Fruit fly (Drosophila melanogaster) whole organism, wandering third instar larva: ENCODE data around the gene Cyp313a1.
A peak's percentile ranks its signal among the peaks of the same experiment; 100 is the strongest.

Experiments used
- Abd-B ChIP-seq: fragments of >200 bp; optimal IDR thresholded peaks from 2 replicates; lab custom pipeline; 2017; ENCODE audit warnings: missing biosample characterization, missing genetic modification characterization
- CG9705 ChIP-seq: fragments of 200-800 bp; sonication (Bioruptor generic); optimal IDR thresholded peaks from 2 replicates; lab custom pipeline; 2018; ENCODE audit warnings: missing biosample characterization, mild to moderate bottlenecking, missing genetic modification characterization
- CrebA ChIP-seq: fragments of 200-800 bp; sonication (Bioruptor generic); optimal IDR thresholded peaks from 2 replicates; lab custom pipeline; 2016; ENCODE audit warnings: missing biosample characterization, mild to moderate bottlenecking, missing genetic modification characterization, borderline replicate concordance
- Dif ChIP-seq: fragments of 200-275, 200-300 bp; sonication (Bioruptor generic); optimal IDR thresholded peaks from 2 replicates; lab custom pipeline; 2018; ENCODE audit warnings: missing biosample characterization, missing genetic modification characterization; ENCODE audit not compliant: partially characterized antibody
- Hnf4 ChIP-seq: fragments of 200-800 bp; sonication (Bioruptor generic); optimal IDR thresholded peaks from 2 replicates; lab custom pipeline; 2016; ENCODE audit warnings: missing biosample characterization, mild to moderate bottlenecking, missing genetic modification characterization
- Hr78 ChIP-seq: fragments of >200 bp; optimal IDR thresholded peaks from 2 replicates; lab custom pipeline; 2017; ENCODE audit warnings: missing biosample characterization, missing genetic modification characterization
- Myc ChIP-seq: fragments of >200 bp; optimal IDR thresholded peaks from 2 replicates; lab custom pipeline; 2017
- Vsx2 ChIP-seq: fragments of 200-300, 225-300 bp; sonication (Bioruptor generic); optimal IDR thresholded peaks from 2 replicates; lab custom pipeline; 2018; ENCODE audit warnings: missing biosample characterization, missing genetic modification characterization; ENCODE audit not compliant: partially characterized antibody
- br ChIP-seq: fragments of 200-800 bp; sonication (Bioruptor generic); optimal IDR thresholded peaks from 2 replicates; lab custom pipeline; 2016; ENCODE audit warnings: missing biosample characterization, missing genetic modification characterization
- fru ChIP-seq: fragments of 200-800 bp; sonication (Bioruptor generic); optimal IDR thresholded peaks from 3 replicates; lab custom pipeline; 2016; ENCODE audit warnings: missing biosample characterization, mild to moderate bottlenecking, missing genetic modification characterization
- h ChIP-seq: fragments of 200-800 bp; sonication (Bioruptor generic); optimal IDR thresholded peaks from 3 replicates; lab custom pipeline; 2016; ENCODE audit warnings: missing biosample characterization, mild to moderate bottlenecking, missing genetic modification characterization
- psq ChIP-seq: fragments of 200-800 bp; sonication (Bioruptor generic); optimal IDR thresholded peaks from 3 replicates; lab custom pipeline; 2017; ENCODE audit warnings: missing biosample characterization, mild to moderate bottlenecking, missing genetic modification characterization, moderate library complexity
- rgr ChIP-seq: fragments of 200-800 bp; sonication (Bioruptor generic); optimal IDR thresholded peaks from 3 replicates; lab custom pipeline; 2016; ENCODE audit warnings: missing biosample characterization, mild to moderate bottlenecking, missing genetic modification characterization
- sage ChIP-seq: fragments of 200-800 bp; sonication (Bioruptor generic); optimal IDR thresholded peaks from 2 replicates; lab custom pipeline; 2016; ENCODE audit warnings: missing biosample characterization, mild to moderate bottlenecking, missing genetic modification characterization

- no peak for TF ChIP-seq fru
- no peak for TF ChIP-seq CG9705 (GFP tag; lab: Kevin White, UChicago)
- TF ChIP-seq br (GFP tag; lab: Kevin White, UChicago): no peak
- no peak for TF ChIP-seq CrebA
- TF ChIP-seq Abd-B (GFP tag; lab: Kevin White, UChicago): no peak
- TF ChIP-seq Hr78: no peak
- no peak for TF ChIP-seq sage (GFP tag; lab: Kevin White, UChicago)
- TF ChIP-seq Dif (GFP tag; lab: Kevin White, UChicago): peak; percentile 29
- no peak for TF ChIP-seq psq
- TF ChIP-seq Hnf4 (GFP tag; lab: Kevin White, UChicago): no peak
- no peak for TF ChIP-seq rgr (GFP tag; lab: Kevin White, UChicago)
- no peak for TF ChIP-seq Vsx2 (GFP tag; lab: Kevin White, UChicago)
- no peak for TF ChIP-seq h (GFP tag; lab: Kevin White, UChicago)
- TF ChIP-seq Myc (lab: Kevin White, UChicago): no peak
Observed at dm6 chr3R:14472580-14473353, 48.1 kb upstream of the Cyp313a1 start.
